Worm (Caenorhabditis elegans) whole organism, L4/young adult: ENCODE data around the gene F12A10.1.

ENCODE experiments used
- W03F9.2 ChIP-seq: fragments of 150-350 bp; optimal IDR thresholded peaks from 2 replicates; lab custom pipeline; 2014; ENCODE audit warnings: missing biosample characterization, missing genetic modification characterization
- dao-5 ChIP-seq: sonication (generic microtip); optimal IDR thresholded peaks from 2 replicates; lab custom pipeline; 2016; ENCODE audit warnings: missing genotype, missing genetic modification characterization, moderate library complexity, missing compliant biosample characterization
- him-1 ChIP-seq: sonication (generic microtip); optimal IDR thresholded peaks from 2 replicates; lab custom pipeline; 2016; ENCODE audit warnings: missing genotype, missing genetic modification reagents, missing genetic modification characterization, missing compliant biosample characterization

ce11 chrII:5455650-5456355 lies 40.5 kb upstream of the F12A10.1 start, which contains the start of gene daz-1:
- TF ChIP-seq dao-5 (tag; lab: Kevin White, UChicago) (no peak), him-1 (tag; lab: Kevin White, UChicago) (no peak), W03F9.2 (tag; lab: Kevin White, UChicago) (no peak)
